Worm (Caenorhabditis elegans) whole organism, L4/young adult: ENCODE measurements around the gene ttbk-4.

Experiments
- W03F9.2 ChIP-seq: fragments of 150-350 bp; optimal IDR thresholded peaks from 2 replicates; lab custom pipeline; 2014; ENCODE audit warnings: missing biosample characterization, missing genetic modification characterization
- him-1 ChIP-seq: sonication (generic microtip); optimal IDR thresholded peaks from 2 replicates; lab custom pipeline; 2016; ENCODE audit warnings: missing genotype, missing genetic modification reagents, missing genetic modification characterization, missing compliant biosample characterization

DNA sequence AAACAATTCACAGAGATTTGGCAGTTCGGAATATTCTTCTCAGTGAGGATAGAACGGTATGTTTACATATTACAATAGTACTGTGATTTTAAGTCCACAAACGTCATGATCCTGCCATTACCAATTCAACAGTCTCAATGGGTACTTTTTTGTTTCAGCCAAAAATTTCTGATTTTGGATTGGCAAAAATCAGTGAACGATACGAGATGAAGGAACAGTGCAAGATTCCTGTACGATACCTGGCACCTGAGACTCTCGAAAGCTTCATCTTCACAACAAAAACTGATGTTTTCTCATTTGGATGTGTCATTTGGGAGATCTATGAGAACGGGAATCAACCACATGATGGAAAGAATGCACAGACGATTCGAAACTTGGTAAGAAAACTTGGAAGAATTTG lies 3.1 kb upstream of the ttbk-4 start:
- TF ChIP-seq W03F9.2: no peak
- TF ChIP-seq him-1 (tag; lab: Kevin White, UChicago): no peak
